Worm (Caenorhabditis elegans): ENCODE measurements around the gene C14C11.4.

DNA sequence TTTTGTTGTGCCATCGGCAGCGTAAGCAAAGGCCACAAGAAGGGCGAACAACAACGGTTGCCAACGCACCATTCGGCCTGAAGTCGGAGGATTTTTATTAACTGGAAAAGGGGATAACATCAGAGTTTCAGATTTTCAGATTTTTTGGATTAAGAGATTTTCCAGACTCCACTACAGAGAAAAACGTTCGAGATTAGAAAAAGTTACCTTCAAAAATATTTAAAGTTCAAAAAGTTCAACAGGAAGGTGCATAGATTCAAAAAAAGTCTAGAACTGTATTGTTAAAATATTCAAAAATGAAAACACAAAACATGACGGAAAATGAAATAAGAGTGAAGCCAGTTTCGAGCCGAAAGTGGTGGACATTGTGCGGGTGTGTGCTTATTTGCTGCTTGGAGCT, 28.6 kb downstream of the C14C11.4 start, which contains the start of gene pqn-13:
- TF ChIP-seq hnd-1 (tag; optimal IDR thresholded peaks at IDR 0.05) (no peak), hmg-4 (GFP tag; optimal IDR thresholded peaks at IDR 0.05) (no peak), aly-1 (tag; optimal IDR thresholded peaks at IDR 0.05) (no peak)
